Worm (Caenorhabditis elegans) whole organism, midembryonic: ENCODE data around the gene serp-1.1.

ENCODE experiments used
- T22C8.4 ChIP-seq: fragments of 200-800 bp; sonication (Bioruptor generic); IDR thresholded peaks from 2 replicates; pipeline ENCODE4 v1.3.6; 2022; ENCODE audit warnings: missing genetic modification characterization, missing compliant biosample characterization
- cog-1 ChIP-seq: sonication (generic microtip); optimal IDR thresholded peaks from 2 replicates; lab custom pipeline; 2016; ENCODE audit warnings: missing genetic modification characterization, missing compliant biosample characterization
- flt-1 ChIP-seq: fragments of 200-800 bp; sonication (Bioruptor generic); IDR thresholded peaks from 2 replicates; pipeline ENCODE4 v1.3.6; 2022; ENCODE audit warnings: missing genetic modification characterization, missing compliant biosample characterization
- klf-2 ChIP-seq: fragments of 200-800 bp; sonication (Bioruptor generic); conservative IDR thresholded peaks from 2 replicates; pipeline ENCODE4 v1.3.6; 2022; ENCODE audit warnings: missing genetic modification reagents, missing genetic modification characterization, missing compliant biosample characterization
- ref-1 ChIP-seq: fragments of 200-800 bp; sonication (Bioruptor generic); conservative IDR thresholded peaks from 2 replicates; pipeline ENCODE4 v1.3.6; 2022; ENCODE audit warnings: missing genetic modification reagents, missing genetic modification characterization, missing compliant biosample characterization
- ztf-23 ChIP-seq: fragments of 200-800 bp; sonication (Bioruptor generic); IDR thresholded peaks from 2 replicates; pipeline ENCODE4 v1.3.6; 2022; ENCODE audit warnings: missing genetic modification reagents, missing genetic modification characterization, missing compliant biosample characterization
- ztf-29 ChIP-seq: fragments of 200-800 bp; sonication (Bioruptor generic); IDR thresholded peaks from 2 replicates; pipeline ENCODE4 v1.3.6; 2022; ENCODE audit warnings: missing genetic modification reagents, missing genetic modification characterization, missing compliant biosample characterization

DNA sequence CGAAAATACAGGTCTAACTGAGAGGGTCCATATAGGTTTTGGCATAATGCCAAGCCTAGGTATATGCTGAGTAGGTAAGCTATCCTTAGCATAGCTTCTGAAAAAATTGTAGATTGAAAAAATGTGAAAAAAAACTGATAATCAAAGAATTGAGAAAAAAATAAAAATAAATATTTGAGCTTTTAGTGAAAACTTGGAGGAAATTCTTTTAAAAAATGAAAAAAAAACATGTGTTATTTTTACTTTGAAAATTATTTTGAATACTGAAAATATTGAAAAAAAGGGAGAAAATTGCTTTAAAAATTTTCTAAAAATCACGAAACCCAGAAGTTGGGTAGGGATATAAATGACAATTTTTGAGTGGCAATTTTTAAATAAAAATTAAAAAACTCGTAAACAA, 46.1 kb downstream of the serp-1.1 start, which contains the start of gene F53H4.3:
- TF ChIP-seq flt-1 (no peak), ztf-23 (GFP tag; lab: Robert Waterston, UW) (no peak), cog-1 (tag; lab: Kevin White, UChicago) (no peak), ztf-29 (GFP tag; lab: Robert Waterston, UW) (no peak), T22C8.4 (GFP tag; lab: Robert Waterston, UW) (no peak), ref-1 (GFP tag; lab: Robert Waterston, UW) (no peak), klf-2 (GFP tag; lab: Robert Waterston, UW) (no peak)
